Worm (Caenorhabditis elegans): Measurements from ENCODE around the gene F59D12.5.

DNA sequence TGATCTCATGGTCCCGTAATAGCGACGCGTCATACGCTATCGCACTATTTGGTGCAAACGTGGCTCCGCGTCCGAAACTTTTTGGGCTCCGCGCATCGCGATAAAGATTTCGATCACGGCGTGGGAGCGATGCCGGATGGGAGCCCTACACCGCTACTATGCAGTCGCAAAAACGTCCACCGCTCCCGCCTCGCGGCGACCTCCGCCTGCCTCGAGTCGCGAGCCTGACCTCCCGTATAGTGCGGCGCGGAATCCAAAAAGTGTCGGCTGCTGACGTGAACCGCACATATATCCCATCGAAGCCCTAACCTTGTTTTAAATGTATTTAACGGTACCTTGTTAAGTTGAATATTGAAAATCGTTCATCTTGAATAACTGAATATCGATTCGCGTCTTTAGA, 3.3 kb upstream of the F59D12.5 start:
- TF ChIP-seq F22D6.2 (tag; optimal IDR thresholded peaks at IDR 0.05) (no peak), C06A6.2 (GFP tag; conservative IDR thresholded peaks at IDR 0.05) (no peak), lin-35 (GFP tag; optimal IDR thresholded peaks at IDR 0.05) (no peak)
